Fruit fly (Drosophila melanogaster): ENCODE data around the gene Fancm.

Fancm gene

DNA sequence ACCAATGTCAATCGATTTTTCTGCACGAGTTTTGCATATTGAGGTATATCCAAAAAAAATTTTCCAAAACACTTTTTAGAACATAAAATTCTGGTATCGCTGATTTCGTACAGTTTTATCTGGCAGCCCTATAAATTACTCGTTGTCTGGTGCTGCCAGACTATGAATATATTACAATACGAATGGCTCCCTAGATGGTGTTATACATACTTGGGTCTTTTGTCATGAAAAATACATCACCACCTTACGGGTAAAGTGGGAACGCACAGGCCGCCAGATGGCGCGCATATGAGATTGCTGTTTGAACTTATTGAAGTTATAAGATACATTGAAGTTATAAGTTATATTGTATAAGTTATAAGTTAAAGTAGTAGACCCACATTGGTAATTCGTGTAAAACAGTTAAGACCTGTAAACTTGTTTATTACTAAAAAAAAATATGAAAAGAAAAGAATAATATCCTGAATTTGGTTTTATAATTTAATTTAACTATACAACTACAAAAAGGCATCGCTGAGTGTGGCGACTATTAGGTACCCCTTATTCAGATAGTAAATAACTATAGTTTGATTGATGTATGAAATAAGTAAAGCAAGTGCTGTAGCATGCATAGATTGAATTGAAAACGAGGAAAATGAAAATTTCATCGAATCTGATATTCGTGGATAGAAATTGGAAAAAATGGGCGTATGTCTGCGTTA lies 5.7 kb downstream of the Fancm start (continued):
- TF ChIP-seq CG11723 (GFP tag; optimal IDR thresholded peaks at IDR 0.05) (no peak), CG3838 (GFP tag; optimal IDR thresholded peaks at IDR 0.05) (peak; percentile 20), CG18619 (GFP tag; optimal IDR thresholded peaks at IDR 0.05) (peak; percentile 28), dm (GFP tag; optimal IDR thresholded peaks at IDR 0.05) (peak; percentile 37), aop (GFP tag; IDR thresholded peaks at IDR 0.05) (no peak), Sin3A (optimal IDR thresholded peaks at IDR 0.05) (no peak), CG3995 (GFP tag; optimal IDR thresholded peaks at IDR 0.05) (no peak), CG8924 (tag; optimal IDR thresholded peaks at IDR 0.05) (no peak), twi (tag; optimal IDR thresholded peaks at IDR 0.05) (peak; percentile 18), stwl (tag; optimal IDR thresholded peaks at IDR 0.05) (peak; percentile 86), pho (GFP tag; optimal IDR thresholded peaks at IDR 0.05) (peak; percentile 29), seq (GFP tag; IDR thresholded peaks at IDR 0.05) (no peak), grn (GFP tag; optimal IDR thresholded peaks at IDR 0.05) (peak; percentile 82), GATAe (GFP tag; conservative IDR thresholded peaks at IDR 0.05) (no peak), CG3726 (GFP tag; IDR thresholded peaks at IDR 0.05) (no peak), CG12769 (tag; optimal IDR thresholded peaks at IDR 0.05) (peak; percentile 55), CG7271 (tag; optimal IDR thresholded peaks at IDR 0.05) (no peak), usp (GFP tag; optimal IDR thresholded peaks at IDR 0.05) (no peak), CG43689 (GFP tag; IDR thresholded peaks at IDR 0.05) (no peak), CG6765 (GFP tag; optimal IDR thresholded peaks at IDR 0.05) (no peak), zen (tag; optimal IDR thresholded peaks at IDR 0.05) (peak; percentile 63), Vsx1 (GFP tag; optimal IDR thresholded peaks at IDR 0.05) (no peak), jumu (GFP tag; optimal IDR thresholded peaks at IDR 0.05) (peak; percentile 41), prd (optimal IDR thresholded peaks at IDR 0.05) (no peak), prd (GFP tag; IDR thresholded peaks at IDR 0.05) (peak; percentile 80), CG5953 (GFP tag; IDR thresholded peaks at IDR 0.05) (no peak), Kr (GFP tag; optimal IDR thresholded peaks at IDR 0.05) (no peak), Atf6 (GFP tag; IDR thresholded peaks at IDR 0.05) (no peak), CG6683 (GFP tag; optimal IDR thresholded peaks at IDR 0.05) (no peak), cwo (GFP tag; optimal IDR thresholded peaks at IDR 0.05) (no peak), CG11085 (GFP tag; IDR thresholded peaks at IDR 0.05) (peak; percentile 78), croc (GFP tag; conservative IDR thresholded peaks at IDR 0.05) (peak; percentile 47; the same call in 2 of the 3 replicates), ftz-f1 (GFP tag; optimal IDR thresholded peaks at IDR 0.05) (no peak), Optix (GFP tag; IDR thresholded peaks at IDR 0.05) (peak; percentile 58), CG13775 (GFP tag; optimal IDR thresholded peaks at IDR 0.05) (no peak), Gug (GFP tag; IDR thresholded peaks at IDR 0.05) (peak; percentile 51; the same call in 2 of the 4 replicates), h (optimal IDR thresholded peaks at IDR 0.05) (no peak), CG18262 (tag; optimal IDR thresholded peaks at IDR 0.05) (peak; percentile 47), CG4730 (GFP tag; IDR thresholded peaks at IDR 0.05) (peak; percentile 51), Fer1 (GFP tag; optimal IDR thresholded peaks at IDR 0.05) (no peak), CG2202 (tag; optimal IDR thresholded peaks at IDR 0.05) (no peak), CG11504 (tag; optimal IDR thresholded peaks at IDR 0.05) (no peak), cas (GFP tag; IDR thresholded peaks at IDR 0.05) (no peak), CG9797 (GFP tag; optimal IDR thresholded peaks at IDR 0.05) (no peak), slbo (GFP tag; IDR thresholded peaks at IDR 0.05) (peak; percentile 88), CG17385 (GFP tag; optimal IDR thresholded peaks at IDR 0.05) (peak; percentile 34), HLH4C (GFP tag; IDR thresholded peaks at IDR 0.05; ENCODE audit: partially characterized antibody) (peak; percentile 77), Pdp1 (GFP tag; optimal IDR thresholded peaks at IDR 0.05) (peak in 1 of 2 experiments; percentile 30), CTCF (GFP tag; optimal IDR thresholded peaks at IDR 0.05) (peak; percentile 99), TFAM (GFP tag; optimal IDR thresholded peaks at IDR 0.05) (no peak), CG31388 (GFP tag; optimal IDR thresholded peaks at IDR 0.05) (peak; percentile 23), lmd (GFP tag; IDR thresholded peaks at IDR 0.05) (peak; percentile 68; the same call in 1 of the 2 replicates)

All from whole organism, embryonic.